Fruit fly (Drosophila melanogaster): ENCODE results near the gene AsnRS.

Gene AsnRS

dm6 chr2L:19134366-19134689 is 2.6 kb upstream of the AsnRS start:
- TF ChIP-seq CG10348 (GFP tag; IDR thresholded peaks at IDR 0.05): no peak
- TF ChIP-seq CG12605 (GFP tag; IDR thresholded peaks at IDR 0.05): no peak
- TF ChIP-seq CG15710 (tag; optimal IDR thresholded peaks at IDR 0.05): no peak
- TF ChIP-seq fd96Ca (GFP tag; IDR thresholded peaks at IDR 0.05): no peak
- no peak for TF ChIP-seq CG13204 (GFP tag; optimal IDR thresholded peaks at IDR 0.05)
- no peak for TF ChIP-seq gl (tag; optimal IDR thresholded peaks at IDR 0.05)
- no peak for TF ChIP-seq CG4496 (GFP tag; IDR thresholded peaks at IDR 0.05)
- TF ChIP-seq CG14655 (GFP tag; optimal IDR thresholded peaks at IDR 0.05): no peak
- no peak for TF ChIP-seq CG32121 (GFP tag; IDR thresholded peaks at IDR 0.05)
- TF ChIP-seq Pif1A (GFP tag; optimal IDR thresholded peaks at IDR 0.05): no peak
- TF ChIP-seq CG8301 (tag; optimal IDR thresholded peaks at IDR 0.05): no peak
- TF ChIP-seq Pif1B (GFP tag; optimal IDR thresholded peaks at IDR 0.05): no peak

DNA sequence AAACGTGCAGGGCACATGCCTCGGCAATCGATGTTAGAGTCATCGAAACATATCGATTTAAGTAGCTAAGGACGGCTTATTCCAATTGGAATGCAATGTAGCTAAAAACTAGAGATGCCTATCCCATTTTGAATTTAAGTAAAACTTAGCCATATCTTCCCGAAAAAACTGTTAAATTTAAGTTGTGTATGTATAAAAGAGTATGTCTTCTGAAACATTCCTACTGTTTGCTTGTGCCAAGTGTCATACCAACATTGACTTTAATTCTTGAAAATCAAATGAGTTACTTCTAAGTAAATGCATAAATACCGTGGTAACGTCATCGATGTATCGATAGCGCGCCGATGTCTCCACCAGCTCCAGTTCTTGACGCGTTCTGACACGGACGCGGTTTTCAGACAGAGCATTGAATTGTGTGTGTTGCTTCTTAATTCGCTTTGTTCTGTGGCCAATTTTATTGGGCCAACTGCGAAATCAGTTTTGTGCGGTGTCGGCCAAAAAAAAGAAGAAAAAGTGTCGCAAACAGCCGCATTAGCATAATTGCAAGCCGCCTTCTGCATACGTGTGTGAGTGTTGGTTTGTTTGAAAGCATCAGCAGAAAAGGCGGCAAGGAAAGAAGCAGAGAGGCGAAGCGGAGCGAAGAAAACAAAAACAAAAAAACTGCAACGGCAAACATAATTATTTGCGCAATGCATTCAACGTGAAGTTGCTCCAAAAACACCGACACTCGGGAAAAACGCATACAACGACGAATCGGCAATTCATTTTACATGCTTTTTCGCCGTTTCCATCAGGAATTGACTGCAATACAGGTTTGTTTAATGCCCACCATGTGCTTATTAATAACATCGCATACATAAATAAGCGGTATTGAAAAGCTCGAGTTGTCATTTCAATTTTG is 2.0 kb upstream of the AsnRS start, which contains the start of gene brat:
Gene brat, plus strand, starts transcription at position 352 of the 901 bp plus-strand sequence.
- TF ChIP-seq CG8301 (tag; optimal IDR thresholded peaks at IDR 0.05) (peak; percentile 16), CG4496 (GFP tag; IDR thresholded peaks at IDR 0.05) (0 out of 3 replicates have a peak, but pooled peaks have one; percentile 35), Pif1A (GFP tag; optimal IDR thresholded peaks at IDR 0.05) (no peak), fd96Ca (GFP tag; IDR thresholded peaks at IDR 0.05) (no peak), D1 (tag; optimal IDR thresholded peaks at IDR 0.05) (no peak), CG8159 (tag; optimal IDR thresholded peaks at IDR 0.05) (peak; percentile 10), CG34367 (tag; optimal IDR thresholded peaks at IDR 0.05) (no peak), CG15710 (tag; optimal IDR thresholded peaks at IDR 0.05) (peak; percentile 37)

DNA sequence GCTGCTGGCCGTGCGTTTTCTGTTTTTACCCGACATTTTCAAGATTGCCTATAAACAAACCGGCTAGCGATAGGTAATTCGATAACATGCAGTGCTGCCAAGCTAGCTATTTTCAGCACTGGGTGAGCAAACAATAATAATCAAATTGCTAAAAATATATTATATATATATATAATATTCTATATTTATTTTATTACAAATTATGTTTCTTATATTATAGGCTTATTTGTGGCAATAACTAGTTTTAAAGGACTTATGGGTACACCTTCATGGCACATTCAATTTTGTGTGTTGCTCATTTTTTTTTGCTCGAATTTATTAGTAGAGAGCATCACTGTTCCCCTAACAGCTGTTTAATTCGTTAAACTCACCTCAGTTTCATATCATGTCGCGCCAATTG is 4.9 kb downstream of the AsnRS start:
- TF ChIP-seq CG8301 (tag; optimal IDR thresholded peaks at IDR 0.05): no peak
- TF ChIP-seq CG8159 (tag; optimal IDR thresholded peaks at IDR 0.05): peak; percentile 63
- TF ChIP-seq CG15710 (tag; optimal IDR thresholded peaks at IDR 0.05): peak; percentile 72
- TF ChIP-seq gl (tag; optimal IDR thresholded peaks at IDR 0.05): no peak
- TF ChIP-seq CG32121 (GFP tag; IDR thresholded peaks at IDR 0.05): 0 out of 2 replicates have a peak, but pooled peaks have one; percentile 28
- TF ChIP-seq D1 (tag; optimal IDR thresholded peaks at IDR 0.05): no peak
- no peak for TF ChIP-seq CG4496 (GFP tag; IDR thresholded peaks at IDR 0.05)
- TF ChIP-seq Pif1A (GFP tag; optimal IDR thresholded peaks at IDR 0.05): no peak
- no peak for TF ChIP-seq CG10348 (GFP tag; IDR thresholded peaks at IDR 0.05)
- no peak for TF ChIP-seq rn (GFP tag; IDR thresholded peaks at IDR 0.05)
- no peak for TF ChIP-seq CG13204 (GFP tag; optimal IDR thresholded peaks at IDR 0.05)
- TF ChIP-seq CG14655 (GFP tag; optimal IDR thresholded peaks at IDR 0.05): no peak
- TF ChIP-seq CG34367 (tag; optimal IDR thresholded peaks at IDR 0.05): peak; percentile 38
- peak; percentile 64 for TF ChIP-seq Snoo (tag; optimal IDR thresholded peaks at IDR 0.05)
- peak; percentile 38 for TF ChIP-seq CG17806 (tag; optimal IDR thresholded peaks at IDR 0.05)
- no peak for TF ChIP-seq fd96Ca (GFP tag; IDR thresholded peaks at IDR 0.05)
- no peak; the same call in 1 of the 2 replicates for TF ChIP-seq Ets98B (GFP tag; IDR thresholded peaks at IDR 0.05)
- peak; percentile 29 for TF ChIP-seq CG9948 (tag; optimal IDR thresholded peaks at IDR 0.05)
- no peak for TF ChIP-seq Pif1B (GFP tag; optimal IDR thresholded peaks at IDR 0.05)
- no peak for TF ChIP-seq EcR (GFP tag; optimal IDR thresholded peaks at IDR 0.05)
- no peak for TF ChIP-seq CG12605 (GFP tag; IDR thresholded peaks at IDR 0.05)

dm6 chr2L:19123472-19124070 is 8.2 kb downstream of the AsnRS start, which contains the start of gene Phb1:
Gene Phb1, minus strand, starts transcription at chr2L:19123869.
- TF ChIP-seq EcR (GFP tag; optimal IDR thresholded peaks at IDR 0.05) (no peak), CG32121 (GFP tag; IDR thresholded peaks at IDR 0.05) (no peak), CG8159 (tag; optimal IDR thresholded peaks at IDR 0.05) (no peak), CG12605 (GFP tag; IDR thresholded peaks at IDR 0.05) (no peak), CG9948 (tag; optimal IDR thresholded peaks at IDR 0.05) (no peak), CG14655 (GFP tag; optimal IDR thresholded peaks at IDR 0.05) (no peak), Snoo (tag; optimal IDR thresholded peaks at IDR 0.05) (no peak), D1 (tag; optimal IDR thresholded peaks at IDR 0.05) (no peak), CG4496 (GFP tag; IDR thresholded peaks at IDR 0.05) (no peak), CG10348 (GFP tag; IDR thresholded peaks at IDR 0.05) (no peak), CG15710 (tag; optimal IDR thresholded peaks at IDR 0.05) (no peak)

- TF ChIP-seq gl (tag; optimal IDR thresholded peaks at IDR 0.05): no peak
- TF ChIP-seq CG9948 (tag; optimal IDR thresholded peaks at IDR 0.05): peak; percentile 60
- no peak for TF ChIP-seq Snoo (tag; optimal IDR thresholded peaks at IDR 0.05)
- peak; percentile 57; the same call in 1 of the 3 replicates for TF ChIP-seq fd96Ca (GFP tag; IDR thresholded peaks at IDR 0.05)
- no peak for TF ChIP-seq rn (GFP tag; IDR thresholded peaks at IDR 0.05)
- TF ChIP-seq Pif1B (GFP tag; optimal IDR thresholded peaks at IDR 0.05): no peak
- no peak for TF ChIP-seq EcR (GFP tag; optimal IDR thresholded peaks at IDR 0.05)
- peak; percentile 57 for TF ChIP-seq CG8301 (tag; optimal IDR thresholded peaks at IDR 0.05)
- TF ChIP-seq CG13204 (GFP tag; optimal IDR thresholded peaks at IDR 0.05): no peak
- TF ChIP-seq CG15710 (tag; optimal IDR thresholded peaks at IDR 0.05): peak; percentile 26
- peak; percentile 60 for TF ChIP-seq CG8159 (tag; optimal IDR thresholded peaks at IDR 0.05)
- TF ChIP-seq D1 (tag; optimal IDR thresholded peaks at IDR 0.05): no peak
- TF ChIP-seq CG12605 (GFP tag; IDR thresholded peaks at IDR 0.05): no peak
- TF ChIP-seq CG34367 (tag; optimal IDR thresholded peaks at IDR 0.05): peak; percentile 6
- TF ChIP-seq CG14655 (GFP tag; optimal IDR thresholded peaks at IDR 0.05): no peak
- TF ChIP-seq CG17806 (tag; optimal IDR thresholded peaks at IDR 0.05): peak; percentile 60
- TF ChIP-seq CG10348 (GFP tag; IDR thresholded peaks at IDR 0.05): no peak
- peak; percentile 29; the same call in 1 of the 2 replicates for TF ChIP-seq CG32121 (GFP tag; IDR thresholded peaks at IDR 0.05)
- TF ChIP-seq CG4496 (GFP tag; IDR thresholded peaks at IDR 0.05): no peak
- TF ChIP-seq Ets98B (GFP tag; IDR thresholded peaks at IDR 0.05): peak; percentile 52
- TF ChIP-seq Pif1A (GFP tag; optimal IDR thresholded peaks at IDR 0.05): no peak
Measured at dm6 chr2L:19120984-19121383, 10.8 kb downstream of the AsnRS start.
